Worm (Caenorhabditis elegans) whole organism, L2 larva: ENCODE measurements around the gene F27B10.1.

Source experiments
- C34F6.9 ChIP-seq: fragments of 150-350 bp; optimal IDR thresholded peaks from 2 replicates; lab custom pipeline; 2014; ENCODE audit warnings: missing biosample characterization, missing genetic modification characterization
- F13H6.1 ChIP-seq: sonication (generic microtip); optimal IDR thresholded peaks from 2 replicates; lab custom pipeline; 2016; ENCODE audit warnings: missing genetic modification characterization, missing compliant biosample characterization
- Y55F3AM.14 ChIP-seq: fragments of 200-800 bp; sonication (Bioruptor generic); optimal IDR thresholded peaks from 2 replicates; lab custom pipeline; 2018; ENCODE audit warnings: mild to moderate bottlenecking, missing genetic modification characterization, missing compliant biosample characterization
- aly-2 ChIP-seq: fragments of 150-350 bp; optimal IDR thresholded peaks from 2 replicates; lab custom pipeline; 2014; ENCODE audit warnings: missing biosample characterization, missing genetic modification characterization
- ama-1 ChIP-seq: fragments of 150-350 bp; optimal IDR thresholded peaks from 2 replicates; lab custom pipeline; 2018; ENCODE audit warnings: inconsistent platforms
- blmp-1 ChIP-seq: sonication (generic microtip); optimal IDR thresholded peaks from 2 replicates; lab custom pipeline; 2017; ENCODE audit warnings: missing genetic modification characterization, mild to moderate bottlenecking, missing compliant biosample characterization, antibody characterized with exemption, moderate library complexity; ENCODE audit not compliant: insufficient read depth
- ceh-82 ChIP-seq: fragments of 150-350 bp; optimal IDR thresholded peaks from 2 replicates; lab custom pipeline; 2014; ENCODE audit warnings: missing biosample characterization, missing genetic modification characterization
- crh-2 ChIP-seq: sonication (generic microtip); optimal IDR thresholded peaks from 2 replicates; lab custom pipeline; 2017; ENCODE audit warnings: missing biosample characterization, missing genetic modification characterization
- dmd-4 ChIP-seq: sonication (generic microtip); optimal IDR thresholded peaks from 2 replicates; lab custom pipeline; 2017; ENCODE audit warnings: missing biosample characterization, missing genetic modification characterization
- egl-27 ChIP-seq: sonication (generic microtip); optimal IDR thresholded peaks from 3 replicates; lab custom pipeline; 2017; ENCODE audit warnings: missing biosample characterization, missing genetic modification reagents, missing genetic modification characterization
- elt-1 ChIP-seq: fragments of 150-350 bp; optimal IDR thresholded peaks from 2 replicates; lab custom pipeline; 2014; ENCODE audit warnings: missing biosample characterization, missing genetic modification characterization
- elt-3 ChIP-seq: sonication (generic microtip); optimal IDR thresholded peaks from 2 replicates; lab custom pipeline; 2017; ENCODE audit warnings: missing biosample characterization, missing genetic modification characterization
- fos-1 ChIP-seq: fragments of 150-350 bp; optimal IDR thresholded peaks from 2 replicates; lab custom pipeline; 2014; ENCODE audit warnings: missing biosample characterization, missing genetic modification characterization
- gmeb-1 ChIP-seq: fragments of 150-350 bp; optimal IDR thresholded peaks from 2 replicates; lab custom pipeline; 2014; ENCODE audit warnings: missing biosample characterization, missing genetic modification characterization
- lin-39 ChIP-seq: fragments of 150-350 bp; optimal IDR thresholded peaks from 2 replicates; lab custom pipeline; 2014; ENCODE audit warnings: missing biosample characterization, missing genetic modification reagents, missing genetic modification characterization
- lsy-2 ChIP-seq, 2 experiments: fragments of 150-350 bp in 1 of 2; sonication (generic microtip) in 1 of 2; optimal IDR thresholded peaks; 2 replicates each; lab custom pipeline; 2014 to 2017; ENCODE audit warnings: missing biosample characterization in 2 of 2, missing genetic modification characterization in 2 of 2
- mab-5 ChIP-seq: fragments of 150-350 bp; optimal IDR thresholded peaks from 2 replicates; lab custom pipeline; 2014; ENCODE audit warnings: missing biosample characterization, missing genetic modification characterization
- mbf-1 ChIP-seq: sonication (generic microtip); optimal IDR thresholded peaks from 2 replicates; lab custom pipeline; 2017; ENCODE audit warnings: missing biosample characterization, missing genetic modification characterization
- mdl-1 ChIP-seq, 2 experiments: fragments of 150-350 bp in 1 of 2; sonication (generic microtip) in 1 of 2; optimal IDR thresholded peaks; 2 replicates each; lab custom pipeline; 2017; ENCODE audit warnings: missing biosample characterization in 2 of 2, missing genetic modification characterization in 2 of 2
- nhr-10 ChIP-seq: sonication (generic microtip); optimal IDR thresholded peaks from 2 replicates; lab custom pipeline; 2017; ENCODE audit warnings: missing biosample characterization, missing genetic modification characterization
- nhr-11 ChIP-seq: fragments of 150-350 bp; optimal IDR thresholded peaks from 2 replicates; lab custom pipeline; 2014; ENCODE audit warnings: missing biosample characterization, missing genetic modification characterization
- nhr-129 ChIP-seq: fragments of 150-350 bp; optimal IDR thresholded peaks from 2 replicates; lab custom pipeline; 2014; ENCODE audit warnings: missing biosample characterization, missing genetic modification characterization
- nhr-21 ChIP-seq: fragments of 150-350 bp; optimal IDR thresholded peaks from 2 replicates; lab custom pipeline; 2014; ENCODE audit warnings: missing biosample characterization, missing genetic modification characterization
- nhr-237 ChIP-seq: fragments of 150-350 bp; optimal IDR thresholded peaks from 2 replicates; lab custom pipeline; 2014; ENCODE audit warnings: missing biosample characterization, missing genetic modification characterization
- nhr-25 ChIP-seq: fragments of 150-350 bp; sonication (generic microtip); optimal IDR thresholded peaks from 3 replicates; lab custom pipeline; 2014; ENCODE audit warnings: missing biosample characterization, missing genetic modification characterization
- nhr-6 ChIP-seq: fragments of 150-350 bp; optimal IDR thresholded peaks from 2 replicates; lab custom pipeline; 2014; ENCODE audit warnings: missing biosample characterization, missing genetic modification characterization
- nhr-77 ChIP-seq: fragments of 150-350 bp; optimal IDR thresholded peaks from 2 replicates; lab custom pipeline; 2014; ENCODE audit warnings: missing biosample characterization, missing genetic modification characterization
- peb-1 ChIP-seq: fragments of 150-350 bp; optimal IDR thresholded peaks from 2 replicates; lab custom pipeline; 2014; ENCODE audit warnings: missing biosample characterization, missing genetic modification characterization
- sem-4 ChIP-seq: fragments of 150-350 bp; optimal IDR thresholded peaks from 2 replicates; lab custom pipeline; 2014; ENCODE audit warnings: missing biosample characterization, missing genetic modification reagents, missing genetic modification characterization
- skn-1 ChIP-seq: sonication (generic microtip); optimal IDR thresholded peaks from 2 replicates; lab custom pipeline; 2017; ENCODE audit warnings: missing biosample characterization, missing genetic modification characterization
- sma-3 ChIP-seq: sonication (generic microtip); optimal IDR thresholded peaks from 2 replicates; lab custom pipeline; 2016; ENCODE audit warnings: missing genetic modification reagents, missing genetic modification characterization, missing compliant biosample characterization
- sma-9 ChIP-seq, 2 experiments: fragments of 150-350 bp in 1 of 2; sonication (generic microtip) in 1 of 2; optimal IDR thresholded peaks; 2 replicates each; lab custom pipeline; 2014 to 2016; ENCODE audit warnings: missing genetic modification characterization in 2 of 2, mild to moderate bottlenecking in 1 of 2, missing biosample characterization in 1 of 2, missing compliant biosample characterization in 1 of 2, missing genetic modification reagents in 1 of 2, moderate library complexity in 1 of 2
- zag-1 ChIP-seq: fragments of 150-350 bp; optimal IDR thresholded peaks from 2 replicates; lab custom pipeline; 2014; ENCODE audit warnings: missing biosample characterization, missing genetic modification characterization
- ztf-1 ChIP-seq: fragments of 200-800 bp; sonication (Bioruptor generic); conservative IDR thresholded peaks from 2 replicates; pipeline ENCODE4 v1.3.6; 2022; ENCODE audit warnings: missing genetic modification characterization, missing compliant biosample characterization
- ztf-4 ChIP-seq: fragments of 150-350 bp; optimal IDR thresholded peaks from 2 replicates; lab custom pipeline; 2014; ENCODE audit warnings: missing biosample characterization, missing genetic modification characterization

F27B10.1 gene

DNA sequence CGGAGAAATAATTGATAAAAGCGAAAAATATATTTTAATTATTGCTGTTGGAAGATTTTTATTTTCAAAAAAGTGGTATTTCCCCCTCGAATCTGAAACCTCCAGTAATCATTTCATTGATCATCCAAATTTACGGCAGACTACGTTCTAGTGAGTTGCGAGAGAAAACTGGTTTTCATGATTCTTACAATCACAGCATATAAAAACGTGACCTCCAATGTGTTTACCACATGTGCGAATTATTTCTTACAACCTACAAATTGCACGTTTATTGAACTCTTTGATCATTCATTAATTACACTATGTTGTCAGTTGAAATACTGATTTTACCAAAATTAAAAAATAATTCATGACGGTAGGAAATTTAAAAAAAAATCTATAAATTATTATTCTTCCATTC is 16.8 kb downstream of the F27B10.1 start:
- TF ChIP-seq sma-9 (GFP tag; optimal IDR thresholded peaks at IDR 0.05; lab: Kevin White, UChicago) (peak; percentile 86), sma-9 (tag; optimal IDR thresholded peaks at IDR 0.05; lab: Kevin White, UChicago) (no peak), elt-3 (tag; lab: Kevin White, UChicago) (no peak), nhr-25 (tag; lab: Kevin White, UChicago) (peak; percentile 91), ztf-4 (tag; lab: Kevin White, UChicago) (peak; percentile 22), gmeb-1 (peak; percentile 61), nhr-6 (tag; lab: Kevin White, UChicago) (peak; percentile 35), nhr-237 (tag; lab: Kevin White, UChicago) (no peak), nhr-129 (tag; lab: Kevin White, UChicago) (peak; percentile 42), Y55F3AM.14 (no peak), fos-1 (tag; lab: Kevin White, UChicago) (peak; percentile 23), sma-3 (GFP tag; lab: Kevin White, UChicago) (peak; percentile 70), mdl-1 (tag; optimal IDR thresholded peaks at IDR 0.05; lab: Kevin White, UChicago) (peak in 1 of 2 experiments; percentile 5), blmp-1 (tag; lab: Kevin White, UChicago) (peak; percentile 50), nhr-21 (tag; lab: Kevin White, UChicago) (peak; percentile 58), F13H6.1 (tag; lab: Kevin White, UChicago) (peak; percentile 8), elt-1 (tag; lab: Kevin White, UChicago) (no peak), lsy-2 (tag; optimal IDR thresholded peaks at IDR 0.05; lab: Kevin White, UChicago) (no peak), egl-27 (no peak), C34F6.9 (tag; lab: Kevin White, UChicago) (peak; percentile 33), crh-2 (tag; lab: Kevin White, UChicago) (peak; percentile 74)

DNA sequence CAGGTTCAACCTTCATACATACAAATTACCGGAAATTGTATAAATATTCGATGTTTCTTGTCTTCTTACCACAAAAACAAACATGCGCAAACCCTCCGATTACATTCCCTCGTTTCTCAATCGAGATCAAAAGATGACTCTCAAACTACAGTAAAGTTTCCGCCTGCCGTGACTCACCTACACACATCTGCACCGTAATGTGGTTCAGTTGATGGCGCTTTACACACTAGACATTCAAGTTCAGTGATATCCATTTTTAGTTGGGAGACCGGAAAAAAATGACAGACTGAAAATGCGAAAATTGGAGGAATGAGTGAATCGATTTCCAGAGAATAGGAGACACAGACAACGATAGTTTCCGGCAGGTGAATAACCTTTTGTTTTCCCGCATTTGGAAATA is 18.9 kb downstream of the F27B10.1 start, which contains the start of gene nhr-286:
Gene nhr-286 (minus strand): TSS at position 324 of the 400 bp plus-strand sequence.
- TF ChIP-seq zag-1 (tag; lab: Kevin White, UChicago) (no peak), ceh-82 (tag; lab: Kevin White, UChicago) (no peak), elt-1 (tag; lab: Kevin White, UChicago) (no peak), nhr-237 (tag; lab: Kevin White, UChicago) (no peak), ztf-1 (GFP tag; lab: Robert Waterston, UW) (no peak), aly-2 (tag; lab: Kevin White, UChicago) (no peak)

DNA sequence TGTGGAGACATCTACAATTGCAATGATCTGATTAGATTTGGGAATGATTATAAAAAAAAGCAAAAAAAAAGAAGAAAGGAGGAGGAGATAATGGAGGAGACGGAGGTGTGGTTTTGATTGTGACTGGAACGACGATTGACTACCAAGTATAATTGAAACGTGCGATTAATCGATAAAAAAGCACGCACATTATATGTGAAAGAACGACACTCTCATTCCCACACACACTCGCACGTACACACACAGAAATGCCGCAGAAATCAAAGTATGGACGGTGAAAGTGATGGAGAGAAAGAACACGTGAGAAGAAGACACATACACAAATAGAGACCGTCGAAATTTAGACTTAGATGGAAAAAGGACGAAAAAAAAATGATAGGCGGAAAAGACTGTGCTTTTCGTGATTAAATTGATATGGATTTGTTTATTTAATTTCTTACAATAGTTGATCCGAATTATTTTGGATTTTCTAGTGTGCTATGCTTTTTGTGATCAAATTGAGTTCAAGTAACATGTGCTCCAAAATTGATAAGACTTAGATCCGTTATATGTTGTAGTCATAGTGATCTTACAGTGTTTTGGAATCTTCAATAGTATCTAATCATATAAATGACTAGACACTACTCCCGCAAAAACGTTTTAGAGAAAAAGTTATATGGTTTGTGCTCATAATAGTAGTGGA is 21.5 kb downstream of the F27B10.1 start, which contains the start of gene nhr-135:
Gene nhr-135 (minus strand): TSS at position 51 of the 682 bp plus-strand sequence.
- TF ChIP-seq fos-1 (tag; lab: Kevin White, UChicago) (peak; percentile 82), sem-4 (no peak), lsy-2 (tag; optimal IDR thresholded peaks at IDR 0.05; lab: Kevin White, UChicago) (peak in 1 of 2 experiments; percentile 31), ama-1 (lab: Kevin White, UChicago) (peak; percentile 5), elt-3 (tag; lab: Kevin White, UChicago) (no peak), Y55F3AM.14 (peak; percentile 7), crh-2 (tag; lab: Kevin White, UChicago) (peak; percentile 80), sma-3 (GFP tag; lab: Kevin White, UChicago) (peak; percentile 70), C34F6.9 (tag; lab: Kevin White, UChicago) (peak; percentile 32), nhr-25 (tag; lab: Kevin White, UChicago) (peak; percentile 70), nhr-129 (tag; lab: Kevin White, UChicago) (peak; percentile 71), zag-1 (tag; lab: Kevin White, UChicago) (no peak), F13H6.1 (tag; lab: Kevin White, UChicago) (peak; percentile 56), sma-9 (GFP tag; optimal IDR thresholded peaks at IDR 0.05; lab: Kevin White, UChicago) (peak; percentile 86), sma-9 (tag; optimal IDR thresholded peaks at IDR 0.05; lab: Kevin White, UChicago) (no peak), egl-27 (peak; percentile 15), peb-1 (tag; lab: Kevin White, UChicago) (no peak), mdl-1 (tag; optimal IDR thresholded peaks at IDR 0.05; lab: Kevin White, UChicago) (peak; percentile 52 to 76), mbf-1 (tag; lab: Kevin White, UChicago) (no peak), gmeb-1 (peak; percentile 56), blmp-1 (tag; lab: Kevin White, UChicago) (peak; percentile 92), nhr-21 (tag; lab: Kevin White, UChicago) (peak; percentile 55), nhr-10 (tag; lab: Kevin White, UChicago) (no peak)

DNA sequence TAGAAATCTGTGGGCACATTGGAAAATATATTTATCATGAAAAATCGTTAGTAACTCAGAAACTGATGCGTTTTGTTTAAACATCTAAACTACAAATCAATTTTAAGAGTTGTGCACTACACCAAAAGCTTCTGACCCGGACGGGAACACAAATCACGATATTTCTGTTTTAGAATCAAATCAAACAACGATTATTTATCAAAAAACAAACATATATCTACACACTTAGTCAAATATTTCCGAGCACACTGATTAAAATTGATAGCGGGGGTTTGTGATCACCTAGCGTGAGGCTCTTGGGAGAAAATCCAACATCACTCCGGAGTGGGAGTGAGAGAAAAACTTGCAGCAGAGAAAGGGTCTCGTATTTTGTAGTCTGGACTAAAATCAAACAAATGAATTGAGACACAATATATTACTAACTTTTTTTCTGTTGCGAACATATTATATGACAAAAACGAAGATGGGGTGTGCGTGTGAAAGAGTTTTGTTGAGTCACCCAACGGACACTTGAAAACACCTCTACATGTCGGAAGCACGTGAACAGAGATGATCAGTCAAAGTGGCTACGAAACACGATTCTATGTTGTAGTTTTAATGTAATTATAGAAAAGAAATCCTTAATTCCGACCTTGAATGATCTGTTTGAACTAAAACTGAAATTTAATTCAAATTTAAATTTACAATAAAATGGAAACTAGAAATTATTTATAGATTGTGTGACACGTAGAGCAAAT is 23.0 kb downstream of the F27B10.1 start:
- no peak for TF ChIP-seq ztf-1 (GFP tag; lab: Robert Waterston, UW)
- TF ChIP-seq dmd-4 (tag; lab: Kevin White, UChicago) = no peak
- TF ChIP-seq fos-1 (tag; lab: Kevin White, UChicago) = peak; percentile 23
- no peak for TF ChIP-seq ama-1 (lab: Kevin White, UChicago)
- TF ChIP-seq lin-39 (tag; lab: Kevin White, UChicago) = no peak
- peak; percentile 38 for TF ChIP-seq sma-9 (GFP tag; optimal IDR thresholded peaks at IDR 0.05; lab: Kevin White, UChicago)
- no peak for TF ChIP-seq sma-9 (tag; optimal IDR thresholded peaks at IDR 0.05; lab: Kevin White, UChicago)
- TF ChIP-seq nhr-11 (tag; lab: Kevin White, UChicago) = no peak
- TF ChIP-seq nhr-237 (tag; lab: Kevin White, UChicago) = no peak
- TF ChIP-seq C34F6.9 (tag; lab: Kevin White, UChicago) = no peak
- no peak for TF ChIP-seq skn-1 (tag; lab: Kevin White, UChicago)
- no peak for TF ChIP-seq mab-5
- TF ChIP-seq nhr-77 (tag; lab: Kevin White, UChicago) = no peak
- TF ChIP-seq crh-2 (tag; lab: Kevin White, UChicago) = peak; percentile 16
- no peak for TF ChIP-seq gmeb-1
- peak; percentile 14 for TF ChIP-seq sma-3 (GFP tag; lab: Kevin White, UChicago)
- peak; percentile 35 for TF ChIP-seq F13H6.1 (tag; lab: Kevin White, UChicago)
